ENCODE assay signal across 3 fruit fly cellular contexts in genomic region chrX:12207595-12207994, dm6.
TF ChIP-seq lines count a peak whose summit lies in the region.

No protein-coding gene starts in this region.

- no peak for TF ChIP-seq CTCF in whole organism, embryonic (GFP tag; optimal IDR thresholded peaks at IDR 0.05; lab: Kevin White, UChicago)

TF ChIP-seq in whole organism, embryonic, 481 proteins besides CTCF, POLR2A, EP300 and RAD21:
- peak; percentile 11 for TF ChIP-seq gem (tag; optimal IDR thresholded peaks at IDR 0.05; lab: Kevin White, UChicago)
- TF ChIP-seq dati (GFP tag; IDR thresholded peaks at IDR 0.05; lab: Robert Waterston, UW), result no peak
- peak; percentile 65 for TF ChIP-seq sens (GFP tag; lab: Kevin White, UChicago)
- peak; percentile 19 for TF ChIP-seq dmrt11E (tag; optimal IDR thresholded peaks at IDR 0.05; lab: Kevin White, UChicago)
- peak in 1 of 2 experiments; percentile 24 for TF ChIP-seq eve (GFP tag; optimal IDR thresholded peaks at IDR 0.05; lab: Kevin White, UChicago)
- TF ChIP-seq zf30C (GFP tag; optimal IDR thresholded peaks at IDR 0.05; lab: Kevin White, UChicago), result peak; percentile 30

TF ChIP-seq in whole organism, prepupa, 60 proteins besides CTCF, POLR2A, EP300 and RAD21 (continues in another document):
- no peak for TF ChIP-seq acj6 (GFP tag; optimal IDR thresholded peaks at IDR 0.05; lab: Kevin White, UChicago)
- no peak for TF ChIP-seq Hr38 (GFP tag; optimal IDR thresholded peaks at IDR 0.05; lab: Kevin White, UChicago)
- TF ChIP-seq Eip75B (GFP tag; optimal IDR thresholded peaks at IDR 0.05; lab: Kevin White, UChicago), result no peak
- TF ChIP-seq fkh (GFP tag; optimal IDR thresholded peaks at IDR 0.05; lab: Kevin White, UChicago), result no peak
- TF ChIP-seq svp (GFP tag; lab: Kevin White, UChicago), result no peak
- TF ChIP-seq Sox15 (GFP tag; optimal IDR thresholded peaks at IDR 0.05; lab: Kevin White, UChicago), result no peak
- no peak for TF ChIP-seq CG16779 (tag; optimal IDR thresholded peaks at IDR 0.05; lab: Kevin White, UChicago)
- no peak for TF ChIP-seq ss (GFP tag; optimal IDR thresholded peaks at IDR 0.05; lab: Kevin White, UChicago)
- no peak for TF ChIP-seq Smox (GFP tag; optimal IDR thresholded peaks at IDR 0.05; lab: Kevin White, UChicago)
- peak; percentile 5 for TF ChIP-seq CG3919 (GFP tag; optimal IDR thresholded peaks at IDR 0.05; lab: Kevin White, UChicago)
- TF ChIP-seq Hr4 (GFP tag; optimal IDR thresholded peaks at IDR 0.05; lab: Kevin White, UChicago), result no peak
- peak; percentile 73 for TF ChIP-seq Eip78C (GFP tag; lab: Kevin White, UChicago)
- peak; percentile 18 for TF ChIP-seq CG3032 (tag; optimal IDR thresholded peaks at IDR 0.05; lab: Kevin White, UChicago)
- TF ChIP-seq Lpt (GFP tag; optimal IDR thresholded peaks at IDR 0.05; lab: Kevin White, UChicago), result no peak
- TF ChIP-seq esn (GFP tag; optimal IDR thresholded peaks at IDR 0.05; lab: Kevin White, UChicago), result no peak
- no peak for TF ChIP-seq CG11902 (GFP tag; optimal IDR thresholded peaks at IDR 0.05; lab: Kevin White, UChicago)
- no peak for TF ChIP-seq fd59A (GFP tag; optimal IDR thresholded peaks at IDR 0.05; lab: Kevin White, UChicago)
- no peak for TF ChIP-seq lz (GFP tag; optimal IDR thresholded peaks at IDR 0.05; lab: Kevin White, UChicago)
- TF ChIP-seq eg (GFP tag; IDR thresholded peaks at IDR 0.05; lab: Robert Waterston, UW), result no peak
- no peak for TF ChIP-seq CG8119 (GFP tag; IDR thresholded peaks at IDR 0.05; lab: Robert Waterston, UW)
- TF ChIP-seq Eip93F (GFP tag; optimal IDR thresholded peaks at IDR 0.05; lab: Kevin White, UChicago), result no peak
- TF ChIP-seq CG6276 (GFP tag; optimal IDR thresholded peaks at IDR 0.05; lab: Kevin White, UChicago), result no peak
- peak; percentile 54 for TF ChIP-seq CG32006 (GFP tag; optimal IDR thresholded peaks at IDR 0.05; lab: Kevin White, UChicago)
- no peak for TF ChIP-seq CG8319 (GFP tag; optimal IDR thresholded peaks at IDR 0.05; lab: Kevin White, UChicago)
- TF ChIP-seq CG4318 (GFP tag; optimal IDR thresholded peaks at IDR 0.05; lab: Kevin White, UChicago), result peak; percentile 19
- no peak for TF ChIP-seq CG34406 (GFP tag; optimal IDR thresholded peaks at IDR 0.05; lab: Kevin White, UChicago)
- peak; percentile 9 for TF ChIP-seq pdm3 (GFP tag; optimal IDR thresholded peaks at IDR 0.05; lab: Kevin White, UChicago)
- no peak for TF ChIP-seq Sox14 (GFP tag; optimal IDR thresholded peaks at IDR 0.05; lab: Kevin White, UChicago)
- TF ChIP-seq spab (GFP tag; optimal IDR thresholded peaks at IDR 0.05; lab: Kevin White, UChicago), result peak; percentile 21
- TF ChIP-seq topi (GFP tag; optimal IDR thresholded peaks at IDR 0.05; lab: Kevin White, UChicago), result no peak
- no peak for TF ChIP-seq CG31627 (GFP tag; optimal IDR thresholded peaks at IDR 0.05; lab: Kevin White, UChicago)
- peak in 1 of 2 experiments; percentile 9 for TF ChIP-seq salr (GFP tag; optimal IDR thresholded peaks at IDR 0.05; lab: Kevin White, UChicago)
- TF ChIP-seq CG11762 (GFP tag; optimal IDR thresholded peaks at IDR 0.05; lab: Kevin White, UChicago; ENCODE audit: insufficient read depth), result no peak
- no peak for TF ChIP-seq fd85E (GFP tag; optimal IDR thresholded peaks at IDR 0.05; lab: Kevin White, UChicago)
- no peak for TF ChIP-seq Hr39 (GFP tag; optimal IDR thresholded peaks at IDR 0.05; lab: Kevin White, UChicago)
- peak; percentile 20 for TF ChIP-seq CG10669 (GFP tag; optimal IDR thresholded peaks at IDR 0.05; lab: Kevin White, UChicago)
- TF ChIP-seq Ets96B (tag; optimal IDR thresholded peaks at IDR 0.05; lab: Kevin White, UChicago), result peak; percentile 7
- peak; percentile 30 for TF ChIP-seq CG6808 (GFP tag; optimal IDR thresholded peaks at IDR 0.05; lab: Kevin White, UChicago)
- no peak for TF ChIP-seq CG6792 (GFP tag; optimal IDR thresholded peaks at IDR 0.05; lab: Kevin White, UChicago)
- TF ChIP-seq dsx (GFP tag; optimal IDR thresholded peaks at IDR 0.05; lab: Kevin White, UChicago; ENCODE audit: poor library complexity, severe bottlenecking), result peak; percentile 42
- no peak for TF ChIP-seq dac (GFP tag; optimal IDR thresholded peaks at IDR 0.05; lab: Kevin White, UChicago)
- TF ChIP-seq CG10631 (GFP tag; optimal IDR thresholded peaks at IDR 0.05; lab: Kevin White, UChicago), result peak; percentile 43
- TF ChIP-seq CG6163 (GFP tag; IDR thresholded peaks at IDR 0.05; lab: Robert Waterston, UW), result no peak
- TF ChIP-seq achi (GFP tag; optimal IDR thresholded peaks at IDR 0.05; lab: Kevin White, UChicago), result peak; percentile 9
- TF ChIP-seq CG9139 (GFP tag; optimal IDR thresholded peaks at IDR 0.05; lab: Kevin White, UChicago), result no peak

TF ChIP-seq in whole organism, pupa, 21 proteins besides CTCF, POLR2A, EP300 and RAD21:
- peak; percentile 13 for TF ChIP-seq D1 (tag; optimal IDR thresholded peaks at IDR 0.05; lab: Kevin White, UChicago)
- TF ChIP-seq CG32121 (GFP tag; IDR thresholded peaks at IDR 0.05; lab: Robert Waterston, UW), result no peak
- TF ChIP-seq CG9948 (tag; optimal IDR thresholded peaks at IDR 0.05; lab: Kevin White, UChicago), result peak; percentile 38
- TF ChIP-seq CG13204 (GFP tag; optimal IDR thresholded peaks at IDR 0.05; lab: Kevin White, UChicago), result no peak
- TF ChIP-seq Pif1B (GFP tag; optimal IDR thresholded peaks at IDR 0.05; lab: Kevin White, UChicago), result no peak
- no peak for TF ChIP-seq Snoo (tag; optimal IDR thresholded peaks at IDR 0.05; lab: Kevin White, UChicago)
- TF ChIP-seq gl (tag; optimal IDR thresholded peaks at IDR 0.05; lab: Kevin White, UChicago), result no peak
- no peak for TF ChIP-seq CG10348 (GFP tag; IDR thresholded peaks at IDR 0.05; lab: Robert Waterston, UW)
- TF ChIP-seq CG12605 (GFP tag; IDR thresholded peaks at IDR 0.05; lab: Robert Waterston, UW), result no peak
- no peak for TF ChIP-seq rn (GFP tag; IDR thresholded peaks at IDR 0.05; lab: Robert Waterston, UW)
- no peak for TF ChIP-seq Pif1A (GFP tag; optimal IDR thresholded peaks at IDR 0.05; lab: Kevin White, UChicago)
- no peak for TF ChIP-seq EcR (GFP tag; optimal IDR thresholded peaks at IDR 0.05; lab: Kevin White, UChicago)
- peak; percentile 49 for TF ChIP-seq CG8301 (tag; optimal IDR thresholded peaks at IDR 0.05; lab: Kevin White, UChicago)
- TF ChIP-seq Ets98B (GFP tag; IDR thresholded peaks at IDR 0.05; lab: Robert Waterston, UW), result no peak
- TF ChIP-seq CG34367 (tag; optimal IDR thresholded peaks at IDR 0.05; lab: Kevin White, UChicago), result peak; percentile 4
- TF ChIP-seq CG14655 (GFP tag; optimal IDR thresholded peaks at IDR 0.05; lab: Kevin White, UChicago), result peak; percentile 64
- peak; percentile 31 for TF ChIP-seq CG17806 (tag; optimal IDR thresholded peaks at IDR 0.05; lab: Kevin White, UChicago)
- peak; percentile 39 for TF ChIP-seq CG8159 (tag; optimal IDR thresholded peaks at IDR 0.05; lab: Kevin White, UChicago)
- TF ChIP-seq CG15710 (tag; optimal IDR thresholded peaks at IDR 0.05; lab: Kevin White, UChicago), result peak; percentile 11
